Worm (Caenorhabditis elegans) whole organism, young adult: ENCODE measurements around the gene Y43C5A.2.

ENCODE experiments used
- F22D6.2 ChIP-seq: sonication (generic microtip); optimal IDR thresholded peaks from 2 replicates; lab custom pipeline; 2016; ENCODE audit warnings: mild to moderate bottlenecking, missing genetic modification characterization, missing compliant biosample characterization
- bed-2 ChIP-seq: fragments of 200-800 bp; sonication (Bioruptor generic); IDR thresholded peaks from 2 replicates; pipeline ENCODE4 v1.3.6; 2022; ENCODE audit warnings: missing genetic modification reagents, missing genetic modification characterization, missing compliant biosample characterization

ce11 chrIV:10251261-10251660 lies 18.4 kb upstream of the Y43C5A.2 start:
- TF ChIP-seq bed-2 (no peak), F22D6.2 (tag; lab: Kevin White, UChicago) (no peak)
